Fruit fly (Drosophila melanogaster) whole organism, embryonic: ENCODE data around the gene Cpr67Fb.

Source experiments
- ATbp ChIP-seq: fragments of 200-800 bp; sonication (Bioruptor generic); optimal IDR thresholded peaks from 2 replicates; lab custom pipeline; 2017; ENCODE audit warnings: missing biosample characterization, mild to moderate bottlenecking, missing genetic modification characterization, missing genetic modification reagents
- CG10274 ChIP-seq: fragments of 200-800 bp; sonication (Bioruptor generic); optimal IDR thresholded peaks from 3 replicates; lab custom pipeline; 2017; ENCODE audit warnings: missing biosample characterization, mild to moderate bottlenecking, missing genetic modification characterization
- CG10543 ChIP-seq: fragments of 200-800 bp; sonication (Bioruptor generic); optimal IDR thresholded peaks from 3 replicates; lab custom pipeline; 2017; ENCODE audit warnings: missing biosample characterization, mild to moderate bottlenecking, missing genetic modification characterization, moderate library complexity
- CG11247 ChIP-seq: fragments of 200-800 bp; sonication (Bioruptor generic); IDR thresholded peaks from 2 replicates; pipeline ENCODE4 v1.3.6; 2022; ENCODE audit warnings: missing biosample characterization, missing genetic modification characterization
- CG11560 ChIP-seq: fragments of 200-800 bp; sonication (Bioruptor generic); IDR thresholded peaks from 3 replicates; pipeline ENCODE4 v1.3.6; 2022; ENCODE audit warnings: missing biosample characterization, missing genetic modification characterization
- CG12104 ChIP-seq: fragments of 200-800 bp; sonication (Bioruptor generic); optimal IDR thresholded peaks from 3 replicates; lab custom pipeline; 2016; ENCODE audit warnings: missing biosample characterization, missing genetic modification characterization
- CG14710 ChIP-seq: fragments of 200-800 bp; sonication (Bioruptor generic); optimal IDR thresholded peaks from 3 replicates; lab custom pipeline; 2019; ENCODE audit warnings: missing biosample characterization, mild to moderate bottlenecking, missing genetic modification characterization, moderate library complexity
- CG1529 ChIP-seq: fragments of 200-800 bp; sonication (Bioruptor generic); optimal IDR thresholded peaks from 3 replicates; lab custom pipeline; 2018; ENCODE audit warnings: missing biosample characterization, missing genetic modification characterization
- CG17612 ChIP-seq: fragments of 200-800 bp; sonication (Bioruptor generic); IDR thresholded peaks from 2 replicates; pipeline ENCODE4 v1.3.6; 2022; ENCODE audit warnings: missing biosample characterization, missing genetic modification characterization
- CG33213 ChIP-seq: fragments of 200-800 bp; sonication (Bioruptor generic); optimal IDR thresholded peaks from 3 replicates; lab custom pipeline; 2016; ENCODE audit warnings: missing biosample characterization, missing genetic modification characterization
- CG3726 ChIP-seq: fragments of 200-800 bp; sonication (Bioruptor generic); IDR thresholded peaks from 3 replicates; pipeline ENCODE4, ENCODE4 v1.3.6; 2022; ENCODE audit warnings: missing biosample characterization, missing genetic modification characterization
- CG3995 ChIP-seq: fragments of 200-800 bp; sonication (Bioruptor generic); optimal IDR thresholded peaks from 3 replicates; lab custom pipeline; 2016; ENCODE audit warnings: missing biosample characterization, missing genetic modification characterization
- CG42726 ChIP-seq: fragments of 200-800 bp; sonication (Bioruptor generic); IDR thresholded peaks from 2 replicates; pipeline ENCODE4 v1.3.6; 2022; ENCODE audit warnings: missing biosample characterization, missing genetic modification characterization; ENCODE audit not compliant: partially characterized antibody
- CG6765 ChIP-seq: fragments of 200-800 bp; sonication (Bioruptor generic); optimal IDR thresholded peaks from 3 replicates; lab custom pipeline; 2017; ENCODE audit warnings: missing biosample characterization, mild to moderate bottlenecking, missing genetic modification characterization
- CHES-1-like ChIP-seq: fragments of 200-800 bp; sonication (Bioruptor generic); optimal IDR thresholded peaks from 2 replicates; lab custom pipeline; 2016; ENCODE audit warnings: missing biosample characterization, missing genetic modification characterization
- D19B ChIP-seq: fragments of 200-800 bp; sonication (Bioruptor generic); optimal IDR thresholded peaks from 2 replicates; lab custom pipeline; 2017; ENCODE audit warnings: missing biosample characterization, mild to moderate bottlenecking, missing genetic modification characterization
- Eip74EF ChIP-seq, 2 experiments: fragments of 200-800 bp in 1 of 2; fragments of >200 bp in 1 of 2; sonication (Bioruptor generic) in 1 of 2; optimal IDR thresholded peaks; 2 replicates each; lab custom pipeline; 2017 to 2019; ENCODE audit warnings: missing biosample characterization in 2 of 2, missing genetic modification characterization in 2 of 2, mild to moderate bottlenecking in 1 of 2, moderate library complexity in 1 of 2
- Gsc ChIP-seq: fragments of 200-800 bp; sonication (Bioruptor generic); IDR thresholded peaks from 2 replicates; pipeline ENCODE4 v1.3.6; 2022; ENCODE audit warnings: missing biosample characterization, missing genetic modification characterization
- HLH4C ChIP-seq: fragments of 200-800 bp; sonication (Bioruptor generic); IDR thresholded peaks from 3 replicates; pipeline ENCODE4 v1.3.6; 2022; ENCODE audit warnings: missing biosample characterization, missing genetic modification characterization; ENCODE audit not compliant: partially characterized antibody
- HmgD ChIP-seq: fragments of 200-800 bp; sonication (Bioruptor generic); optimal IDR thresholded peaks from 3 replicates; lab custom pipeline; 2016; ENCODE audit warnings: missing biosample characterization, missing genetic modification characterization
- Mrtf ChIP-seq: fragments of 200-800 bp; sonication (Bioruptor generic); IDR thresholded peaks from 3 replicates; pipeline ENCODE4 v1.3.6; 2022; ENCODE audit warnings: missing biosample characterization, missing genetic modification characterization
- NC2β ChIP-seq: fragments of 200-800 bp; sonication (Bioruptor generic); optimal IDR thresholded peaks from 2 replicates; lab custom pipeline; 2016; ENCODE audit warnings: missing biosample characterization, missing genetic modification characterization
- Nf-YA ChIP-seq: fragments of 200-800 bp; sonication (Bioruptor generic); IDR thresholded peaks from 2 replicates; pipeline ENCODE4 v1.3.6; 2022; ENCODE audit warnings: missing biosample characterization, missing genetic modification characterization
- Nf-YC ChIP-seq: fragments of 200-800 bp; optimal IDR thresholded peaks from 3 replicates; lab custom pipeline; 2019; ENCODE audit warnings: missing biosample characterization, mild to moderate bottlenecking, missing genetic modification characterization, moderate library complexity
- PHDP ChIP-seq: fragments of 200-800 bp; sonication (Bioruptor generic); optimal IDR thresholded peaks from 3 replicates; lab custom pipeline; 2018; ENCODE audit warnings: missing biosample characterization, mild to moderate bottlenecking, missing genetic modification characterization, moderate library complexity
- Rx ChIP-seq: fragments of 200-800 bp; sonication (Bioruptor generic); IDR thresholded peaks from 2 replicates; pipeline ENCODE4 v1.3.6; 2022; ENCODE audit warnings: missing biosample characterization, missing genetic modification characterization
- Sry-β ChIP-seq: fragments of 200-800 bp; sonication (Bioruptor generic); optimal IDR thresholded peaks from 2 replicates; lab custom pipeline; 2018; ENCODE audit warnings: missing biosample characterization, mild to moderate bottlenecking, missing genetic modification characterization, moderate library complexity
- abd-A ChIP-seq: fragments of 200-800 bp; sonication (Bioruptor generic); optimal IDR thresholded peaks from 3 replicates; lab custom pipeline; 2019; ENCODE audit warnings: missing biosample characterization, mild to moderate bottlenecking, missing genetic modification characterization, moderate library complexity
- al ChIP-seq: fragments of 200-800 bp; sonication (Bioruptor generic); IDR thresholded peaks from 2 replicates; pipeline ENCODE4 v1.3.6; 2022; ENCODE audit warnings: missing biosample characterization, missing genetic modification characterization
- bigmax ChIP-seq: fragments of 200-800 bp; sonication (Bioruptor generic); optimal IDR thresholded peaks from 2 replicates; lab custom pipeline; 2018; ENCODE audit warnings: missing biosample characterization, mild to moderate bottlenecking, missing genetic modification characterization
- br ChIP-seq: fragments of >200 bp; optimal IDR thresholded peaks from 2 replicates; lab custom pipeline; 2017
- emc ChIP-seq: fragments of 200-800 bp; sonication (Bioruptor generic); optimal IDR thresholded peaks from 2 replicates; lab custom pipeline; 2016; ENCODE audit warnings: missing biosample characterization, missing genetic modification characterization
- fru ChIP-seq: fragments of >200 bp; optimal IDR thresholded peaks from 2 replicates; lab custom pipeline; 2017
- gfzf ChIP-seq: fragments of 200-800 bp; sonication (Bioruptor generic); optimal IDR thresholded peaks from 2 replicates; lab custom pipeline; 2016; ENCODE audit warnings: missing biosample characterization, mild to moderate bottlenecking, missing genetic modification characterization, moderate library complexity
- hbn ChIP-seq: fragments of 200-800 bp; sonication (Bioruptor generic); IDR thresholded peaks from 2 replicates; pipeline ENCODE4 v1.3.6; 2022; ENCODE audit warnings: missing biosample characterization, missing genetic modification characterization; ENCODE audit not compliant: partially characterized antibody
- her ChIP-seq: fragments of 200-800 bp; sonication (Bioruptor generic); optimal IDR thresholded peaks from 2 replicates; lab custom pipeline; 2016; ENCODE audit warnings: missing biosample characterization, missing genetic modification characterization
- jumu ChIP-seq: fragments of 200-800 bp; sonication (Bioruptor generic); optimal IDR thresholded peaks from 3 replicates; lab custom pipeline; 2016; ENCODE audit warnings: missing biosample characterization, missing genetic modification characterization
- ken ChIP-seq: fragments of 200-800 bp; sonication (Bioruptor generic); IDR thresholded peaks from 3 replicates; pipeline ENCODE4 v1.3.6; 2022; ENCODE audit warnings: missing biosample characterization, missing genetic modification characterization
- klu ChIP-seq: fragments of 200-800 bp; sonication (Bioruptor generic); IDR thresholded peaks from 2 replicates; pipeline ENCODE4 v1.3.6; 2022; ENCODE audit warnings: missing biosample characterization, missing genetic modification characterization
- mirr ChIP-seq: fragments of 200-800 bp; sonication (Bioruptor generic); optimal IDR thresholded peaks from 3 replicates; lab custom pipeline; 2018; ENCODE audit warnings: missing biosample characterization, mild to moderate bottlenecking, missing genetic modification characterization
- nmo ChIP-seq: fragments of 200-800 bp; sonication (Bioruptor generic); optimal IDR thresholded peaks from 2 replicates; lab custom pipeline; 2018; ENCODE audit warnings: missing biosample characterization, mild to moderate bottlenecking, missing genetic modification characterization, moderate library complexity
- org-1 ChIP-seq: fragments of 200-800 bp; sonication (Bioruptor generic); optimal IDR thresholded peaks from 2 replicates; lab custom pipeline; 2017; ENCODE audit warnings: missing biosample characterization, missing genetic modification characterization
- slou ChIP-seq: fragments of 200-800 bp; sonication (Bioruptor generic); optimal IDR thresholded peaks from 3 replicates; lab custom pipeline; 2016; ENCODE audit warnings: missing biosample characterization, missing genetic modification characterization
- ssp ChIP-seq: fragments of 200-800 bp; sonication (Bioruptor generic); IDR thresholded peaks from 2 replicates; pipeline ENCODE4 v1.3.6; 2022; ENCODE audit warnings: missing biosample characterization, missing genetic modification characterization
- stwl ChIP-seq: fragments of 200-800 bp; sonication (Bioruptor generic); optimal IDR thresholded peaks from 3 replicates; lab custom pipeline; 2018; ENCODE audit warnings: missing biosample characterization, mild to moderate bottlenecking, missing genetic modification characterization, moderate library complexity
- tna ChIP-seq: fragments of 200-800 bp; sonication (Bioruptor generic); IDR thresholded peaks from 2 replicates; pipeline ENCODE4 v1.3.6; 2022; ENCODE audit warnings: missing biosample characterization, missing genetic modification characterization; ENCODE audit not compliant: partially characterized antibody
- trem ChIP-seq: fragments of 200-800 bp; optimal IDR thresholded peaks from 3 replicates; lab custom pipeline; 2019; ENCODE audit warnings: missing biosample characterization, mild to moderate bottlenecking, missing genetic modification characterization, moderate library complexity
- tup ChIP-seq: fragments of 200-800 bp; sonication (Bioruptor generic); optimal IDR thresholded peaks from 2 replicates; lab custom pipeline; 2016; ENCODE audit warnings: missing biosample characterization, mild to moderate bottlenecking, missing genetic modification characterization, moderate library complexity
- wdn ChIP-seq: fragments of 200-800 bp; sonication (Bioruptor generic); IDR thresholded peaks from 2 replicates; pipeline ENCODE4 v1.3.6; 2022; ENCODE audit warnings: missing biosample characterization, missing genetic modification characterization

Gene Cpr67Fb

dm6 chr3L:10867778-10868382, 26.1 kb upstream of the Cpr67Fb start (continued):
- TF ChIP-seq stwl (tag; lab: Kevin White, UChicago) (no peak), slou (GFP tag; lab: Kevin White, UChicago) (no peak), PHDP (tag; lab: Kevin White, UChicago) (no peak), CG42726 (no peak), CG12104 (peak; percentile 32), org-1 (GFP tag; lab: Kevin White, UChicago) (no peak), klu (no peak), Rx (GFP tag; lab: Robert Waterston, UW) (no peak), CG33213 (GFP tag; lab: Kevin White, UChicago) (no peak), emc (GFP tag; lab: Kevin White, UChicago) (no peak), CG10543 (peak; percentile 34), Eip74EF (GFP tag; optimal IDR thresholded peaks at IDR 0.05; lab: Kevin White, UChicago) (no peak), ken (GFP tag; lab: Robert Waterston, UW) (peak; percentile 44; the same call in 1 of the 3 replicates), Nf-YC (no peak), CG17612 (no peak), wdn (no peak), CG3995 (GFP tag; lab: Kevin White, UChicago) (no peak), gfzf (GFP tag; lab: Kevin White, UChicago) (no peak), hbn (GFP tag; lab: Robert Waterston, UW) (no peak), CHES-1-like (GFP tag; lab: Kevin White, UChicago) (no peak), trem (tag; lab: Kevin White, UChicago) (no peak), Sry-β (GFP tag; lab: Kevin White, UChicago) (no peak), HmgD (GFP tag; lab: Kevin White, UChicago) (no peak), CG10274 (GFP tag; lab: Kevin White, UChicago) (no peak), NC2β (GFP tag; lab: Kevin White, UChicago) (no peak), fru (lab: Kevin White, UChicago) (no peak), her (no peak), Gsc (GFP tag; lab: Robert Waterston, UW) (no peak), abd-A (tag; lab: Kevin White, UChicago) (no peak), HLH4C (no peak), CG11247 (GFP tag; lab: Robert Waterston, UW) (no peak), br (lab: Kevin White, UChicago) (no peak), mirr (GFP tag; lab: Kevin White, UChicago) (no peak), nmo (GFP tag; lab: Kevin White, UChicago) (no peak), CG11560 (tag; lab: Robert Waterston, UW) (no peak), Nf-YA (no peak), CG3726 (GFP tag; lab: Robert Waterston, UW) (no peak), Mrtf (GFP tag; lab: Robert Waterston, UW) (no peak), D19B (GFP tag; lab: Kevin White, UChicago) (no peak), tna (GFP tag; lab: Robert Waterston, UW) (peak; percentile 38; the same call in 1 of the 2 replicates), CG6765 (GFP tag; lab: Kevin White, UChicago) (no peak), tup (no peak), CG1529 (GFP tag; lab: Kevin White, UChicago) (no peak), al (GFP tag; lab: Robert Waterston, UW) (no peak), jumu (GFP tag; lab: Kevin White, UChicago) (no peak), CG14710 (no peak), ATbp (GFP tag; lab: Kevin White, UChicago) (no peak), ssp (GFP tag; lab: Robert Waterston, UW) (no peak), bigmax (GFP tag; lab: Kevin White, UChicago) (no peak)
